Worm (Caenorhabditis elegans): ENCODE measurements around the gene cyn-7.

The cyn-7 gene

ce11 chrV:15136772-15137171, 50.4 kb downstream of the cyn-7 start, which contains the start of gene aipl-1 (continued):
- TF ChIP-seq elt-1 (tag; optimal IDR thresholded peaks at IDR 0.05) (no peak), elt-2 (tag; optimal IDR thresholded peaks at IDR 0.05) (peak; percentile 43), ceh-28 (tag; optimal IDR thresholded peaks at IDR 0.05) (peak; percentile 42), snpc-4 (tag; optimal IDR thresholded peaks at IDR 0.05) (peak; percentile 79), pha-4 (tag; optimal IDR thresholded peaks at IDR 0.05) (peak; percentile 95), unc-62 (GFP tag; optimal IDR thresholded peaks at IDR 0.05) (no peak)
